Fruit fly (Drosophila melanogaster): ENCODE measurements around the gene stx.
A peak's percentile ranks its signal among the peaks of the same experiment; 100 is the strongest.

The stx gene

DNA sequence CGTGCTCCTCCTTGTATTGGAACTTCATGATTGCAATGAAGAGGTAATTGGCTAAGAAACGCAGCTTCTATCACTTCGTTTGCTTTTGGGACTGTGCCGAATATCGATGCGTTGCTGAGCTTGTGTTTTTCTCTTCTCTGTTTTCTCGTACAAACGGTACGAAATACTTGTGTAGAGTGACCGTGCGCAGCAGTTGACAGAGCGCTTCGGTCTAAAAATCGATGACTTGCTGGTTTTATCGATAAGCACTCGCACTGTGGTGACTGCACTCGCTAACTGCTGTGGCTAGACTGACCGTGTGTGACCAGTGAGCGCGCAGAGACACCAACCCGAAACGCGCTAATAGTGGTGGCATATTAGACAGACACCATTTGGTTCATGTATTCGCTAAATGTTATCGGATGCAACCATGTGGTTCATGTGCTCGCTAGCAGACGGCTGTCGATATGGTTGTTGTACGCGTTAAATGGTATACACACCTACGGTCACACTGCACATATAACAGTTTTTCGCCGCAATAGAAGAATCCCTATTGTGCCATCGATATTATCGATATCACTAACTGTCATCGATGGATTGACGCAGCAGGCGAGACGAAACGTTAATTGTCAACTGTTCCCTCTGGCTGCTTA, 23.4 kb upstream of the stx start, which contains the start of the genes Atg8a and BTBD9 (continued):
- TF ChIP-seq D (optimal IDR thresholded peaks at IDR 0.05) (no peak), D (GFP tag; optimal IDR thresholded peaks at IDR 0.05) (no peak), CG31441 (GFP tag; IDR thresholded peaks at IDR 0.05) (0 out of 2 replicates have a peak, but pooled peaks have one; percentile 22), CG12236 (GFP tag; optimal IDR thresholded peaks at IDR 0.05) (no peak), Elba2 (GFP tag; optimal IDR thresholded peaks at IDR 0.05) (peak; percentile 37), CG31224 (GFP tag; IDR thresholded peaks at IDR 0.05) (peak; percentile 33; the same call in 1 of the 2 replicates), so (GFP tag; IDR thresholded peaks at IDR 0.05) (peak; percentile 23; the same call in 1 of the 3 replicates), CG11085 (GFP tag; IDR thresholded peaks at IDR 0.05) (no peak), mld (GFP tag; IDR thresholded peaks at IDR 0.05; ENCODE audit: partially characterized antibody) (peak; percentile 72; the same call in 2 of the 3 replicates), HHEX (GFP tag; optimal IDR thresholded peaks at IDR 0.05) (no peak), gsb-n (tag; optimal IDR thresholded peaks at IDR 0.05) (peak; percentile 75), CG13894 (tag; optimal IDR thresholded peaks at IDR 0.05) (peak; percentile 80), Opbp (GFP tag; IDR thresholded peaks at IDR 0.05; ENCODE audit: partially characterized antibody) (peak; percentile 65), CG18476 (GFP tag; optimal IDR thresholded peaks at IDR 0.05) (no peak), Aef1 (GFP tag; IDR thresholded peaks at IDR 0.05) (0 out of 3 replicates have a peak, but pooled peaks have one; percentile 21), HLHmδ (GFP tag; optimal IDR thresholded peaks at IDR 0.05) (no peak), Meics (GFP tag; optimal IDR thresholded peaks at IDR 0.05) (peak; percentile 42), CG2889 (GFP tag; IDR thresholded peaks at IDR 0.05) (no peak), H15 (GFP tag; IDR thresholded peaks at IDR 0.05) (no peak), CG9797 (GFP tag; optimal IDR thresholded peaks at IDR 0.05) (peak; percentile 100), CG7928 (GFP tag; optimal IDR thresholded peaks at IDR 0.05) (peak; percentile 27), zfh2 (GFP tag; optimal IDR thresholded peaks at IDR 0.05) (peak; percentile 23), Atf6 (GFP tag; IDR thresholded peaks at IDR 0.05) (no peak; the same call in 1 of the 2 replicates), Nf-YC (tag; optimal IDR thresholded peaks at IDR 0.05) (no peak), h (optimal IDR thresholded peaks at IDR 0.05) (no peak), fd3F (GFP tag; optimal IDR thresholded peaks at IDR 0.05) (no peak), Scr (GFP tag; IDR thresholded peaks at IDR 0.05; ENCODE audit: partially characterized antibody) (peak; percentile 75), Ets97D (GFP tag; optimal IDR thresholded peaks at IDR 0.05) (peak; percentile 97), chif (GFP tag; optimal IDR thresholded peaks at IDR 0.05) (peak in 1 of 2 experiments; percentile 55), btn (GFP tag; optimal IDR thresholded peaks at IDR 0.05) (no peak), salm (tag; optimal IDR thresholded peaks at IDR 0.05) (no peak), Dll (GFP tag; IDR thresholded peaks at IDR 0.05; ENCODE audit: partially characterized antibody) (peak; percentile 80), CG10147 (GFP tag; optimal IDR thresholded peaks at IDR 0.05) (peak; percentile 36), CG18764 (GFP tag; optimal IDR thresholded peaks at IDR 0.05) (no peak), sens (GFP tag) (peak; percentile 70), CG9609 (GFP tag; optimal IDR thresholded peaks at IDR 0.05) (no peak), CG11093 (GFP tag; IDR thresholded peaks at IDR 0.05) (no peak), CG14710 (tag; optimal IDR thresholded peaks at IDR 0.05) (peak; percentile 83), Rx (GFP tag; IDR thresholded peaks at IDR 0.05) (no peak), CoRest (tag; optimal IDR thresholded peaks at IDR 0.05) (no peak), CG31388 (GFP tag; optimal IDR thresholded peaks at IDR 0.05) (no peak), lab (GFP tag; optimal IDR thresholded peaks at IDR 0.05) (peak; percentile 62), mam (GFP tag; optimal IDR thresholded peaks at IDR 0.05) (peak; percentile 53), CG5180 (GFP tag; optimal IDR thresholded peaks at IDR 0.05) (no peak), pnt (GFP tag; optimal IDR thresholded peaks at IDR 0.05) (no peak), ftz-f1 (GFP tag; optimal IDR thresholded peaks at IDR 0.05) (no peak), Sry-δ (GFP tag; optimal IDR thresholded peaks at IDR 0.05) (peak; percentile 99), run (tag; optimal IDR thresholded peaks at IDR 0.05) (no peak), Lpt (GFP tag; optimal IDR thresholded peaks at IDR 0.05) (no peak), Fer1 (GFP tag; optimal IDR thresholded peaks at IDR 0.05) (peak; percentile 25), Hsf (GFP tag; optimal IDR thresholded peaks at IDR 0.05) (peak; percentile 1)

Measured in whole organism, embryonic.